Worm (Caenorhabditis elegans) whole organism, young adult: ENCODE data around the gene best-14.

ENCODE experiments used
- B0336.3 ChIP-seq: fragments of 200-800 bp; sonication (Bioruptor generic); IDR thresholded peaks from 2 replicates; pipeline ENCODE4 v1.3.6; 2022; ENCODE audit warnings: missing genetic modification characterization, missing compliant biosample characterization
- F10E7.11 ChIP-seq: sonication (generic microtip); optimal IDR thresholded peaks from 2 replicates; lab custom pipeline; 2017; ENCODE audit warnings: mild to moderate bottlenecking, missing genetic modification characterization, moderate library complexity, missing compliant biosample characterization
- F39B2.1 ChIP-seq: fragments of 200-800 bp; sonication (Bioruptor generic); IDR thresholded peaks from 2 replicates; pipeline ENCODE4 v1.3.6; 2022; ENCODE audit warnings: missing genetic modification reagents, missing genetic modification characterization, missing compliant biosample characterization
- F55B11.4 ChIP-seq: sonication (generic microtip); optimal IDR thresholded peaks from 2 replicates; lab custom pipeline; 2016; ENCODE audit warnings: missing compliant biosample characterization, missing genetic modification characterization, borderline replicate concordance; ENCODE audit not compliant: insufficient read depth
- F57C9.4 ChIP-seq: sonication (generic microtip); optimal IDR thresholded peaks from 2 replicates; lab custom pipeline; 2017; ENCODE audit warnings: mild to moderate bottlenecking, missing genetic modification characterization, missing compliant biosample characterization
- K12H6.12 ChIP-seq: fragments of 200-800 bp; sonication (Bioruptor generic); optimal IDR thresholded peaks from 2 replicates; lab custom pipeline; 2018; ENCODE audit warnings: mild to moderate bottlenecking, missing genetic modification characterization, missing compliant biosample characterization
- Y79H2A.3 ChIP-seq: fragments of 200-800 bp; sonication (Bioruptor generic); conservative IDR thresholded peaks from 2 replicates; pipeline ENCODE4 v1.3.6; 2022; ENCODE audit warnings: missing genetic modification reagents, missing genetic modification characterization, missing compliant biosample characterization
- Y95B8A.8 ChIP-seq: fragments of 200-800 bp; sonication (Bioruptor generic); IDR thresholded peaks from 2 replicates; pipeline ENCODE4 v1.3.6; 2022; ENCODE audit warnings: missing genetic modification reagents, missing genetic modification characterization, missing compliant biosample characterization
- akir-1 ChIP-seq: fragments of 200-800 bp; sonication (Bioruptor generic); optimal IDR thresholded peaks from 2 replicates; lab custom pipeline; 2018; ENCODE audit warnings: mild to moderate bottlenecking, missing genetic modification characterization, moderate library complexity, missing compliant biosample characterization
- aptf-2 ChIP-seq: fragments of 200-800 bp; sonication (Bioruptor generic); conservative IDR thresholded peaks from 2 replicates; pipeline ENCODE4 v1.3.6; 2022; ENCODE audit warnings: missing genetic modification reagents, missing genetic modification characterization, missing compliant biosample characterization
- attf-5 ChIP-seq: fragments of 200-800 bp; sonication (Bioruptor generic); optimal IDR thresholded peaks from 2 replicates; lab custom pipeline; 2018; ENCODE audit warnings: mild to moderate bottlenecking, missing genetic modification characterization, missing compliant biosample characterization
- cebp-2 ChIP-seq: fragments of 200-800 bp; sonication (Bioruptor generic); IDR thresholded peaks from 2 replicates; pipeline ENCODE4 v1.3.6; 2022; ENCODE audit warnings: missing genetic modification characterization, missing compliant biosample characterization
- ceh-27 ChIP-seq: fragments of 200-800 bp; sonication (Bioruptor generic); optimal IDR thresholded peaks from 2 replicates; lab custom pipeline; 2018; ENCODE audit warnings: mild to moderate bottlenecking, missing genetic modification characterization, moderate library complexity, missing compliant biosample characterization
- ceh-58 ChIP-seq: fragments of 200-800 bp; sonication (Bioruptor generic); IDR thresholded peaks from 2 replicates; pipeline ENCODE4 v1.3.6; 2022; ENCODE audit warnings: missing genetic modification characterization, missing compliant biosample characterization
- ceh-79 ChIP-seq: sonication (generic microtip); optimal IDR thresholded peaks from 2 replicates; lab custom pipeline; 2017; ENCODE audit warnings: mild to moderate bottlenecking, missing genetic modification characterization, missing compliant biosample characterization
- dox-1 ChIP-seq: fragments of 200-800 bp; sonication (Bioruptor generic); IDR thresholded peaks from 2 replicates; pipeline ENCODE4 v1.3.6; 2022; ENCODE audit warnings: missing genetic modification reagents, missing genetic modification characterization, missing compliant biosample characterization
- dpl-1 ChIP-seq: fragments of 150-350 bp; optimal IDR thresholded peaks from 2 replicates; lab custom pipeline; 2014; ENCODE audit warnings: missing biosample characterization, missing genetic modification reagents, missing genetic modification characterization
- egrh-3 ChIP-seq: fragments of 200-800 bp; sonication (Bioruptor generic); IDR thresholded peaks from 2 replicates; pipeline ENCODE4 v1.3.6; 2022; ENCODE audit warnings: missing genetic modification reagents, missing genetic modification characterization, missing compliant biosample characterization
- gei-17 ChIP-seq: fragments of 200-800 bp; sonication (Bioruptor generic); optimal IDR thresholded peaks from 2 replicates; lab custom pipeline; 2018; ENCODE audit warnings: mild to moderate bottlenecking, missing genetic modification characterization, missing compliant biosample characterization
- hlh-12 ChIP-seq: sonication (generic microtip); optimal IDR thresholded peaks from 2 replicates; lab custom pipeline; 2016; ENCODE audit warnings: missing genetic modification characterization, missing compliant biosample characterization
- hlh-26 ChIP-seq: fragments of 200-800 bp; sonication (Bioruptor generic); conservative IDR thresholded peaks from 2 replicates; pipeline ENCODE4 v1.3.6; 2022; ENCODE audit warnings: missing genetic modification reagents, missing genetic modification characterization, missing compliant biosample characterization
- hmg-1.2 ChIP-seq: fragments of 200-800 bp; sonication (Bioruptor generic); IDR thresholded peaks from 2 replicates; pipeline ENCODE4 v1.3.6; 2022; ENCODE audit warnings: missing genetic modification reagents, missing genetic modification characterization, missing compliant biosample characterization
- lag-1 ChIP-seq: fragments of 200-800 bp; sonication (Bioruptor generic); IDR thresholded peaks from 2 replicates; pipeline ENCODE4 v1.3.6; 2022; ENCODE audit warnings: missing genetic modification reagents, missing genetic modification characterization, missing compliant biosample characterization
- let-607 ChIP-seq, 2 experiments: fragments of 200-800 bp in 1 of 2; sonication (Bioruptor generic) in 1 of 2; sonication (generic microtip) in 1 of 2; optimal IDR thresholded peaks; 2 replicates each; lab custom pipeline; 2016 to 2018; ENCODE audit warnings: mild to moderate bottlenecking in 2 of 2, missing compliant biosample characterization in 2 of 2, missing genetic modification characterization in 2 of 2, moderate library complexity in 2 of 2, missing genotype in 1 of 2
- lin-26 ChIP-seq: fragments of 200-800 bp; sonication (Bioruptor generic); IDR thresholded peaks from 2 replicates; pipeline ENCODE4 v1.3.6; 2022; ENCODE audit warnings: missing genetic modification reagents, missing genetic modification characterization, missing compliant biosample characterization
- lsl-1 ChIP-seq: fragments of 200-800 bp; sonication (Bioruptor generic); optimal IDR thresholded peaks from 2 replicates; lab custom pipeline; 2018; ENCODE audit warnings: mild to moderate bottlenecking, missing genetic modification characterization, moderate library complexity, missing compliant biosample characterization
- madf-8 ChIP-seq: fragments of 200-800 bp; sonication (Bioruptor generic); conservative IDR thresholded peaks from 2 replicates; pipeline ENCODE4 v1.3.6; 2022; ENCODE audit warnings: missing genetic modification reagents, missing genetic modification characterization, missing compliant biosample characterization
- mcd-1 ChIP-seq: fragments of 200-800 bp; sonication (Bioruptor generic); IDR thresholded peaks from 2 replicates; pipeline ENCODE4 v1.3.6; 2022; ENCODE audit warnings: missing genetic modification reagents, missing genetic modification characterization, missing compliant biosample characterization
- nfya-2 ChIP-seq: fragments of 200-800 bp; sonication (Bioruptor generic); IDR thresholded peaks from 2 replicates; pipeline ENCODE4 v1.3.6; 2022; ENCODE audit warnings: missing genetic modification reagents, missing genetic modification characterization, missing compliant biosample characterization
- nhr-90 ChIP-seq: sonication (generic microtip); optimal IDR thresholded peaks from 2 replicates; lab custom pipeline; 2016; ENCODE audit warnings: missing genotype, mild to moderate bottlenecking, missing genetic modification characterization, missing compliant biosample characterization
- rcor-1 ChIP-seq: fragments of 200-800 bp; sonication (Bioruptor generic); IDR thresholded peaks from 2 replicates; pipeline ENCODE4 v1.3.6; 2022; ENCODE audit warnings: missing genetic modification reagents, missing genetic modification characterization, missing compliant biosample characterization
- rec-8 ChIP-seq, 2 experiments: sonication (generic microtip); optimal IDR thresholded peaks; 2 replicates each; lab custom pipeline; 2016; ENCODE audit warnings: mild to moderate bottlenecking in 2 of 2, missing genetic modification characterization in 2 of 2, missing genetic modification reagents in 2 of 2, missing genotype in 2 of 2, missing biosample characterization in 1 of 2, missing compliant biosample characterization in 1 of 2, moderate library complexity in 1 of 2
- snpc-4 ChIP-seq, 5 experiments: fragments of 150-350 bp in 1 of 5; sonication (generic microtip) in 4 of 5; optimal IDR thresholded peaks; 2 replicates each; lab custom pipeline; 2014 to 2018; ENCODE audit warnings: missing genetic modification characterization in 5 of 5, missing biosample characterization in 3 of 5, antibody characterized with exemption in 2 of 5, mild to moderate bottlenecking in 2 of 5, missing compliant biosample characterization in 2 of 5, missing genotype in 2 of 5, moderate library complexity in 2 of 5, missing genetic modification reagents in 1 of 5
- xnd-1 ChIP-seq: sonication (generic microtip); optimal IDR thresholded peaks from 2 replicates; lab custom pipeline; 2016; ENCODE audit warnings: missing genotype, missing genetic modification reagents, missing genetic modification characterization, missing compliant biosample characterization
- ztf-18 ChIP-seq: sonication (generic microtip); optimal IDR thresholded peaks from 2 replicates; lab custom pipeline; 2016; ENCODE audit warnings: missing genotype, mild to moderate bottlenecking, missing genetic modification characterization, missing compliant biosample characterization
- ztf-25 ChIP-seq: fragments of 200-800 bp; sonication (Bioruptor generic); IDR thresholded peaks from 2 replicates; pipeline ENCODE4 v1.3.6; 2022; ENCODE audit warnings: missing genetic modification reagents, missing genetic modification characterization, missing compliant biosample characterization

The best-14 gene

ce11 chrV:10536808-10537207, 21.0 kb upstream of the best-14 start (continued):
- peak; percentile 54 for TF ChIP-seq hmg-1.2
- TF ChIP-seq let-607 (tag; optimal IDR thresholded peaks at IDR 0.05; lab: Kevin White, UChicago) = peak; percentile 52 to 74

DNA sequence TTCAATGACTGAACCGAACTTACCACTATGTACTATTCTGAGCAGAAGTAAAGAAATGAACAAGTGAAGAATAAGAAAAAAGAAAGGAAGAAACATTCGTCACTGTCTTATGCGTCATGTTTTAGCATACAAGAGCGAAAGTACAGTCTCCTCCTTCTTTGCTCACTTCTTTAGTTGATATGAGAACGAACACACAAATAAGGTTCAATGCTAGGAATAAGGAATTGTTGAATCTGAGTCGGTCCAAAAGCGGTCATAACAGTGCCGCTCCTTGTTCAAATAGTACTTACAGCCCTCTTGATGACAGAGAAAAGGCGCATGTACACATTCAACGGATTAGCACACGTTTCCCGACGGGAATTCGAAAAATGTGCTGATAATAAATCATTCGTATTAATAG, 18.7 kb upstream of the best-14 start, which contains the start of gene F25D1.8:
Gene F25D1.8 (plus strand): TSS at position 301 of the 400 bp plus-strand sequence.
- TF ChIP-seq F39B2.1 (GFP tag; lab: Robert Waterston, UW) (no peak), cebp-2 (GFP tag; lab: Robert Waterston, UW) (no peak), rcor-1 (no peak), egrh-3 (GFP tag; lab: Robert Waterston, UW) (no peak), hlh-12 (no peak)
- TF ChIP-seq, all 124 proteins: peak for 0

DNA sequence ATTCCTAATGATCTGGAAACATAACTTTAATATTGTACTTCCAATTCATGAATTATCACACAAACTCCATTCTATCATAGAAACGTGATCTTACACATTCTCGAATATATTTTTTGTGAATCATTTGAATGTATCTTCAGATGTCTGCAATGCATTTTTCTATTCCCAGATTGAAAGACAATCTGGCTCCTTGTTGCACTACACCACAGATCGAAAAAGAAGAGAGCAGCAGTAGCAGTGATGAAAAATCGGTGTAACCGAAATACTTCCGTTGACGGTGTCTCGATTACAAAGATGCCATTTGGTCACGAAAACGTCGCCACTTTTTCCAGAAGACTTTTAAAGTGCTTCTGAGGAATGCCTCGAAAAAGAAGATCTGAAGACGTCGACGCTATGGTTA, 17.8 kb upstream of the best-14 start, which contains the start of gene degt-1:
Gene degt-1 (plus strand): TSS at position 301 of the 400 bp plus-strand sequence.
- no peak for TF ChIP-seq B0336.3
- no peak for TF ChIP-seq F10E7.11
- TF ChIP-seq nhr-90 (tag; lab: Kevin White, UChicago) = no peak
- TF ChIP-seq rec-8 (tag; optimal IDR thresholded peaks at IDR 0.05; lab: Kevin White, UChicago) = no peak
- no peak for TF ChIP-seq ceh-27 (GFP tag; lab: Kevin White, UChicago)
- TF ChIP-seq F57C9.4 (tag; lab: Kevin White, UChicago) = no peak
- TF ChIP-seq F39B2.1 (GFP tag; lab: Robert Waterston, UW) = no peak
- no peak for TF ChIP-seq akir-1 (GFP tag; lab: Kevin White, UChicago)
- no peak for TF ChIP-seq xnd-1 (tag; lab: Kevin White, UChicago)
- TF ChIP-seq attf-5 = no peak

- no peak for TF ChIP-seq lsl-1 (GFP tag; lab: Kevin White, UChicago)
- TF ChIP-seq ztf-25 (GFP tag; lab: Robert Waterston, UW) = no peak
- no peak for TF ChIP-seq akir-1 (GFP tag; lab: Kevin White, UChicago)
- TF ChIP-seq nfya-2 (GFP tag; lab: Robert Waterston, UW) = no peak
- no peak for TF ChIP-seq hlh-26 (GFP tag; lab: Robert Waterston, UW)
- TF ChIP-seq F55B11.4 = no peak
- no peak for TF ChIP-seq Y79H2A.3
- no peak for TF ChIP-seq snpc-4 (GFP tag; optimal IDR thresholded peaks at IDR 0.05; lab: Kevin White, UChicago)
- no peak for TF ChIP-seq snpc-4 (tag; optimal IDR thresholded peaks at IDR 0.05; lab: Kevin White, UChicago)
- TF ChIP-seq cebp-2 (GFP tag; lab: Robert Waterston, UW) = no peak
- TF ChIP-seq ceh-58 (GFP tag; lab: Robert Waterston, UW) = no peak
- no peak for TF ChIP-seq aptf-2 (GFP tag; lab: Robert Waterston, UW)
- TF ChIP-seq ceh-79 (tag; lab: Kevin White, UChicago) = no peak
- no peak for TF ChIP-seq ztf-18 (tag; lab: Kevin White, UChicago)
- TF ChIP-seq K12H6.12 (tag; lab: Kevin White, UChicago) = no peak
- no peak for TF ChIP-seq mcd-1 (GFP tag; lab: Robert Waterston, UW)
- TF ChIP-seq Y95B8A.8 (GFP tag; lab: Robert Waterston, UW) = no peak
Observed at ce11 chrV:10546749-10547148, 11.0 kb upstream of the best-14 start, which contains the start of gene F25D1.5. F25D1.5 (minus strand) TSS chrV:10546783.

ce11 chrV:10548981-10549380, 8.8 kb upstream of the best-14 start, which contains the start of gene srd-34:
srd-34 (minus strand) TSS chrV:10549081.
- TF ChIP-seq F39B2.1 (GFP tag; lab: Robert Waterston, UW) (no peak), dox-1 (GFP tag; lab: Robert Waterston, UW) (no peak), madf-8 (no peak), lin-26 (GFP tag; lab: Robert Waterston, UW) (no peak), dpl-1 (GFP tag; lab: Kevin White, UChicago) (no peak), gei-17 (GFP tag; lab: Kevin White, UChicago) (no peak), lag-1 (GFP tag; lab: Robert Waterston, UW) (no peak)
